6 fruit fly cellular contexts compared by ENCODE assay signal in the genomic region with DNA sequence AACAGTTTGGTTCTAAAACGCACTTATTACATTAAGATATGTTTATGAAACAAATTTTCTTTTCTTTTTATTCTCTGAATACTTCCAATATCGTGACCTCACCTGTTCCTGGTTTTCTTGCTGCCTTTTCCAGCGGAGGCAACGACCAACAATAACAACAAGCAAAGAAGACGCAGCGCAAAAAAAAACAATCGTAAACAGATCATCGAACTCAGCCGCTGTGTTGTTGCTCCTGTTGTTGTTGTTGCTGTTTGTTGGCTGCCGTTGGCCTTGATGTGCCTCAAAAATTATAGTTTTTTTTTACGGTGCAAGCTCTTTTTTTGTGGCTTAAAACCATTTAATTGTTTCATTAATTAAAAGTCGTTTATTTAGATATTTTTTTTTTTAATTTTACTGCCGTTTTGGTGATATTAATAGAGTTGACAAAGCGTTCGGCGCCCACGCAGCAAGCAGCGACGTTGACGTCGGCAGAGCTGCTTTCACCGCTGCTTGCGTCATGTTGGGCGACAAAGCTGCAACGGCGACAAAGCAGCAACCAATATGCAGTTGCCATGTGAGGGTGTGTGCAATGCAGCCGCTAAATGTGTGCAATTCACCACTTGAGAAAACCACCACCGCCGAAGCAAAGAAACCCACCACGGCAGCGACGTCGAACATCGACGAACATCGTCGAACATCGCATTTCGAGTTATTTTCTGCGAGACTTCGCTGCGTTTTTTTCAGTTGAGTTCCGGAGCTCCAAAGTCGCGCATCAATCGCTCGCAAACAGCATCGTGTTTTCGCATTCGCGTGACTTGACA.
A peak's percentile ranks its signal among the peaks of the same experiment; 100 is the strongest.
TF ChIP-seq lines count a peak whose summit lies in the region.

No protein-coding gene starts in this region.

- no peak for TF ChIP-seq CTCF in whole organism, embryonic (GFP tag; optimal IDR thresholded peaks at IDR 0.05; lab: Kevin White, UChicago)

TF ChIP-seq in whole organism, 6 proteins besides CTCF, POLR2A, EP300 and RAD21:
- TF ChIP-seq usp (GFP tag; optimal IDR thresholded peaks at IDR 0.05; lab: Kevin White, UChicago), result no peak
- TF ChIP-seq pan (optimal IDR thresholded peaks at IDR 0.05; lab: Kevin White, UChicago), result no peak
- TF ChIP-seq CG8478 (optimal IDR thresholded peaks at IDR 0.05; lab: Kevin White, UChicago), result no peak
- TF ChIP-seq EcR (GFP tag; optimal IDR thresholded peaks at IDR 0.05; lab: Kevin White, UChicago), result peak; percentile 72 to 73

TF ChIP-seq in whole organism, adult, 20 proteins besides CTCF, POLR2A, EP300 and RAD21 (continues in another document):
- TF ChIP-seq CG33017 (tag; optimal IDR thresholded peaks at IDR 0.05; lab: Kevin White, UChicago) (peak; percentile 75), Mnt (GFP tag; optimal IDR thresholded peaks at IDR 0.05; lab: Kevin White, UChicago) (peak; percentile 62), bab1 (GFP tag; optimal IDR thresholded peaks at IDR 0.05; lab: Kevin White, UChicago) (peak; percentile 99), CG5204 (GFP tag; optimal IDR thresholded peaks at IDR 0.05; lab: Kevin White, UChicago) (peak; percentile 30), cic (GFP tag; optimal IDR thresholded peaks at IDR 0.05; lab: Kevin White, UChicago) (peak; percentile 85), pad (GFP tag; optimal IDR thresholded peaks at IDR 0.05; lab: Kevin White, UChicago) (peak; percentile 55), ovo (GFP tag; optimal IDR thresholded peaks at IDR 0.05; lab: Kevin White, UChicago) (peak; percentile 86), tj (GFP tag; optimal IDR thresholded peaks at IDR 0.05; lab: Kevin White, UChicago) (peak; percentile 68), CG11617 (GFP tag; optimal IDR thresholded peaks at IDR 0.05; lab: Kevin White, UChicago) (peak; percentile 43), kay (GFP tag; lab: Kevin White, UChicago; ENCODE audit: borderline replicate concordance) (peak; percentile 94), CG14711 (tag; optimal IDR thresholded peaks at IDR 0.05; lab: Kevin White, UChicago) (peak; percentile 62), CG1620 (GFP tag; optimal IDR thresholded peaks at IDR 0.05; lab: Kevin White, UChicago) (peak; percentile 21), CG7045 (GFP tag; optimal IDR thresholded peaks at IDR 0.05; lab: Kevin White, UChicago) (peak; percentile 77), cnc (optimal IDR thresholded peaks at IDR 0.05; lab: Kevin White, UChicago) (peak; percentile 75 to 78), Clk (GFP tag; optimal IDR thresholded peaks at IDR 0.05; lab: Kevin White, UChicago) (peak; percentile 90)

TF ChIP-seq in whole organism, embryonic, 481 proteins besides CTCF, POLR2A, EP300 and RAD21 (continues in another document):
- TF ChIP-seq odd (GFP tag; optimal IDR thresholded peaks at IDR 0.05; lab: Kevin White, UChicago) (peak; percentile 33), row (GFP tag; IDR thresholded peaks at IDR 0.05; lab: Robert Waterston, UW) (no peak; the same call in 2 of the 3 replicates), Hmx (GFP tag; optimal IDR thresholded peaks at IDR 0.05; lab: Kevin White, UChicago) (no peak), Sox102F (GFP tag; optimal IDR thresholded peaks at IDR 0.05; lab: Kevin White, UChicago) (no peak), Trl (optimal IDR thresholded peaks at IDR 0.05; lab: Kevin White, UChicago) (no peak), Trl (GFP tag; optimal IDR thresholded peaks at IDR 0.05; lab: Kevin White, UChicago) (no peak), CG7357 (GFP tag; IDR thresholded peaks at IDR 0.05; lab: Robert Waterston, UW) (no peak), wor (GFP tag; IDR thresholded peaks at IDR 0.05; lab: Robert Waterston, UW) (no peak), CG8290 (GFP tag; optimal IDR thresholded peaks at IDR 0.05; lab: Kevin White, UChicago) (no peak), CG8290 (tag; optimal IDR thresholded peaks at IDR 0.05; lab: Kevin White, UChicago) (peak in 1 of 2 experiments; percentile 44), Tbp (GFP tag; optimal IDR thresholded peaks at IDR 0.05; lab: Kevin White, UChicago) (no peak), ham (GFP tag; IDR thresholded peaks at IDR 0.05; lab: Robert Waterston, UW) (no peak), Deaf1 (tag; optimal IDR thresholded peaks at IDR 0.05; lab: Kevin White, UChicago) (peak; percentile 87), fd96Cb (tag; optimal IDR thresholded peaks at IDR 0.05; lab: Kevin White, UChicago) (no peak), hth (optimal IDR thresholded peaks at IDR 0.05; lab: Kevin White, UChicago) (no peak), trem (tag; optimal IDR thresholded peaks at IDR 0.05; lab: Kevin White, UChicago) (peak; percentile 5), da (GFP tag; optimal IDR thresholded peaks at IDR 0.05; lab: Kevin White, UChicago) (no peak)

TF ChIP-seq in whole organism, prepupa, 60 proteins besides CTCF, POLR2A, EP300 and RAD21 (continues in another document):
- TF ChIP-seq Hr38 (GFP tag; optimal IDR thresholded peaks at IDR 0.05; lab: Kevin White, UChicago), result no peak
- peak; percentile 79 for TF ChIP-seq svp (GFP tag; lab: Kevin White, UChicago)
- peak; percentile 15 for TF ChIP-seq dac (GFP tag; optimal IDR thresholded peaks at IDR 0.05; lab: Kevin White, UChicago)
- TF ChIP-seq spab (GFP tag; optimal IDR thresholded peaks at IDR 0.05; lab: Kevin White, UChicago), result peak; percentile 26
- peak; percentile 90 for TF ChIP-seq CG8119 (GFP tag; IDR thresholded peaks at IDR 0.05; lab: Robert Waterston, UW)
- TF ChIP-seq fd59A (GFP tag; optimal IDR thresholded peaks at IDR 0.05; lab: Kevin White, UChicago), result no peak
- peak; percentile 94 for TF ChIP-seq Eip93F (GFP tag; optimal IDR thresholded peaks at IDR 0.05; lab: Kevin White, UChicago)
- peak; percentile 85; the same call in 2 of the 3 replicates for TF ChIP-seq eg (GFP tag; IDR thresholded peaks at IDR 0.05; lab: Robert Waterston, UW)
- no peak for TF ChIP-seq Smox (GFP tag; optimal IDR thresholded peaks at IDR 0.05; lab: Kevin White, UChicago)
- TF ChIP-seq fd85E (GFP tag; optimal IDR thresholded peaks at IDR 0.05; lab: Kevin White, UChicago), result peak; percentile 91
- peak; percentile 33 for TF ChIP-seq achi (GFP tag; optimal IDR thresholded peaks at IDR 0.05; lab: Kevin White, UChicago)
- TF ChIP-seq Sox14 (GFP tag; optimal IDR thresholded peaks at IDR 0.05; lab: Kevin White, UChicago), result peak; percentile 36
- peak; percentile 65 for TF ChIP-seq CG1621 (tag; optimal IDR thresholded peaks at IDR 0.05; lab: Kevin White, UChicago)
- TF ChIP-seq Eip75B (GFP tag; optimal IDR thresholded peaks at IDR 0.05; lab: Kevin White, UChicago), result peak; percentile 66
- peak; percentile 65 for TF ChIP-seq CG6808 (GFP tag; optimal IDR thresholded peaks at IDR 0.05; lab: Kevin White, UChicago)
- TF ChIP-seq CG4318 (GFP tag; optimal IDR thresholded peaks at IDR 0.05; lab: Kevin White, UChicago), result no peak

TF ChIP-seq in whole organism, pupa, 21 proteins besides CTCF, POLR2A, EP300 and RAD21 (continues in another document):
- TF ChIP-seq rn (GFP tag; IDR thresholded peaks at IDR 0.05; lab: Robert Waterston, UW), result no peak
- TF ChIP-seq Snoo (tag; optimal IDR thresholded peaks at IDR 0.05; lab: Kevin White, UChicago), result peak; percentile 58
- peak; percentile 36 for TF ChIP-seq CG34367 (tag; optimal IDR thresholded peaks at IDR 0.05; lab: Kevin White, UChicago)
- TF ChIP-seq gl (tag; optimal IDR thresholded peaks at IDR 0.05; lab: Kevin White, UChicago), result peak; percentile 50
- peak; percentile 97 for TF ChIP-seq EcR (GFP tag; optimal IDR thresholded peaks at IDR 0.05; lab: Kevin White, UChicago)
- TF ChIP-seq CG15710 (tag; optimal IDR thresholded peaks at IDR 0.05; lab: Kevin White, UChicago), result peak; percentile 9
- TF ChIP-seq CG12605 (GFP tag; IDR thresholded peaks at IDR 0.05; lab: Robert Waterston, UW), result peak; percentile 94
- peak; percentile 98 for TF ChIP-seq Ets98B (GFP tag; IDR thresholded peaks at IDR 0.05; lab: Robert Waterston, UW)
- TF ChIP-seq Pif1A (GFP tag; optimal IDR thresholded peaks at IDR 0.05; lab: Kevin White, UChicago), result peak; percentile 70
- TF ChIP-seq CG10348 (GFP tag; IDR thresholded peaks at IDR 0.05; lab: Robert Waterston, UW), result no peak
- peak; percentile 22 for TF ChIP-seq CG14655 (GFP tag; optimal IDR thresholded peaks at IDR 0.05; lab: Kevin White, UChicago)
- TF ChIP-seq CG13204 (GFP tag; optimal IDR thresholded peaks at IDR 0.05; lab: Kevin White, UChicago), result peak; percentile 68
- TF ChIP-seq CG4496 (GFP tag; IDR thresholded peaks at IDR 0.05; lab: Robert Waterston, UW), result peak; percentile 91
- peak; percentile 98 for TF ChIP-seq fd96Ca (GFP tag; IDR thresholded peaks at IDR 0.05; lab: Robert Waterston, UW)
- TF ChIP-seq CG32121 (GFP tag; IDR thresholded peaks at IDR 0.05; lab: Robert Waterston, UW), result peak; percentile 97
- TF ChIP-seq CG8159 (tag; optimal IDR thresholded peaks at IDR 0.05; lab: Kevin White, UChicago), result peak; percentile 40
- TF ChIP-seq Pif1B (GFP tag; optimal IDR thresholded peaks at IDR 0.05; lab: Kevin White, UChicago), result peak; percentile 80
- peak; percentile 37 for TF ChIP-seq CG8301 (tag; optimal IDR thresholded peaks at IDR 0.05; lab: Kevin White, UChicago)

TF ChIP-seq in whole organism, wandering third instar larva, 38 proteins besides CTCF, POLR2A, EP300 and RAD21 (continues in another document):
- TF ChIP-seq CrebA (GFP tag; optimal IDR thresholded peaks at IDR 0.05; lab: Kevin White, UChicago; ENCODE audit: borderline replicate concordance) (peak; percentile 56), Dif (GFP tag; optimal IDR thresholded peaks at IDR 0.05; lab: Kevin White, UChicago; ENCODE audit: partially characterized antibody) (peak; percentile 46), fru (GFP tag; optimal IDR thresholded peaks at IDR 0.05; lab: Kevin White, UChicago) (peak; percentile 53), Hnf4 (GFP tag; optimal IDR thresholded peaks at IDR 0.05; lab: Kevin White, UChicago) (peak; percentile 18), sage (GFP tag; optimal IDR thresholded peaks at IDR 0.05; lab: Kevin White, UChicago) (peak; percentile 85), dmrt93B (GFP tag; optimal IDR thresholded peaks at IDR 0.05; lab: Kevin White, UChicago) (no peak), dl (GFP tag; optimal IDR thresholded peaks at IDR 0.05; lab: Kevin White, UChicago; ENCODE audit: insufficient read depth in 1 of 2, partially characterized antibody in 2 of 2) (peak in 1 of 2 experiments; percentile 1), h (GFP tag; optimal IDR thresholded peaks at IDR 0.05; lab: Kevin White, UChicago) (peak; percentile 65), Dfd (GFP tag; optimal IDR thresholded peaks at IDR 0.05; lab: Kevin White, UChicago) (no peak), sv (GFP tag; optimal IDR thresholded peaks at IDR 0.05; lab: Kevin White, UChicago) (no peak), Sp1 (GFP tag; optimal IDR thresholded peaks at IDR 0.05; lab: Kevin White, UChicago) (peak; percentile 62), CG32264 (GFP tag; optimal IDR thresholded peaks at IDR 0.05; lab: Kevin White, UChicago) (peak; percentile 53), rgr (GFP tag; optimal IDR thresholded peaks at IDR 0.05; lab: Kevin White, UChicago) (peak; percentile 69), pan (optimal IDR thresholded peaks at IDR 0.05; lab: Kevin White, UChicago) (no peak), br (GFP tag; optimal IDR thresholded peaks at IDR 0.05; lab: Kevin White, UChicago) (peak; percentile 38), Mio (GFP tag; optimal IDR thresholded peaks at IDR 0.05; lab: Kevin White, UChicago) (no peak), Hr78 (GFP tag; optimal IDR thresholded peaks at IDR 0.05; lab: Kevin White, UChicago) (no peak), HLH106 (tag; optimal IDR thresholded peaks at IDR 0.05; lab: Kevin White, UChicago) (peak; percentile 6), Myc (optimal IDR thresholded peaks at IDR 0.05; lab: Kevin White, UChicago) (no peak)
